Worm (Caenorhabditis elegans) whole organism, midembryonic: ENCODE results near the gene ZK593.3.

Experiments used
- T22C8.4 ChIP-seq: fragments of 200-800 bp; sonication (Bioruptor generic); IDR thresholded peaks from 2 replicates; pipeline ENCODE4 v1.3.6; 2022; ENCODE audit warnings: missing genetic modification characterization, missing compliant biosample characterization
- flt-1 ChIP-seq: fragments of 200-800 bp; sonication (Bioruptor generic); IDR thresholded peaks from 2 replicates; pipeline ENCODE4 v1.3.6; 2022; ENCODE audit warnings: missing genetic modification characterization, missing compliant biosample characterization
- klf-2 ChIP-seq: fragments of 200-800 bp; sonication (Bioruptor generic); conservative IDR thresholded peaks from 2 replicates; pipeline ENCODE4 v1.3.6; 2022; ENCODE audit warnings: missing genetic modification reagents, missing genetic modification characterization, missing compliant biosample characterization
- med-1 ChIP-seq: sonication (generic microtip); optimal IDR thresholded peaks from 2 replicates; lab custom pipeline; 2017; ENCODE audit warnings: missing genetic modification characterization, mild to moderate bottlenecking, missing compliant biosample characterization, antibody characterized with exemption, missing genetic modification reagents; ENCODE audit not compliant: insufficient read depth
- ref-1 ChIP-seq: fragments of 200-800 bp; sonication (Bioruptor generic); conservative IDR thresholded peaks from 2 replicates; pipeline ENCODE4 v1.3.6; 2022; ENCODE audit warnings: missing genetic modification reagents, missing genetic modification characterization, missing compliant biosample characterization
- tab-1 ChIP-seq: fragments of 200-800 bp; sonication (Bioruptor generic); IDR thresholded peaks from 2 replicates; pipeline ENCODE4 v1.3.6; 2022; ENCODE audit warnings: missing genetic modification characterization, missing compliant biosample characterization
- ztf-23 ChIP-seq: fragments of 200-800 bp; sonication (Bioruptor generic); IDR thresholded peaks from 2 replicates; pipeline ENCODE4 v1.3.6; 2022; ENCODE audit warnings: missing genetic modification reagents, missing genetic modification characterization, missing compliant biosample characterization
- ztf-29 ChIP-seq: fragments of 200-800 bp; sonication (Bioruptor generic); IDR thresholded peaks from 2 replicates; pipeline ENCODE4 v1.3.6; 2022; ENCODE audit warnings: missing genetic modification reagents, missing genetic modification characterization, missing compliant biosample characterization

DNA sequence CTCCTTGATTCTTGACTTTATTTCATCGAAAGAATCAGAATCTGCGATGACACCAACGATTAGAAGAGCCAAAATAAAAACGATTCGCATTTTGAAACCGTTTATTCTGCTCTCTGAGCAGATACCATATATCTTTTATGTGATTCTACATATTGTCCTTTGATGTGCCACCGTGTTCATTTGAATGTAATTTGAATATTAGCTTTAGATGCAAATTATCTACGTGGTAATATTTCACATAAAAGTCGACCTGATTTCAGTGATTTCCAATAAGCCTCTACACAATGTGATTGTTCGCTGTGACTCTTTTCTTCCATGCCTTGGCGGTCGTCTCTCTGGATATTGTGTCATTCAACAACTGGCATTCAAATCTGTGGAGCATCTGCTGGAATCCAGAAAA, 16.4 kb upstream of the ZK593.3 start, which contains the start of the genes F13E9.9 and F13E9.19:
- TF ChIP-seq ref-1 (no peak), klf-2 (GFP tag; lab: Robert Waterston, UW) (no peak), tab-1 (GFP tag; lab: Robert Waterston, UW) (no peak), ztf-23 (GFP tag; lab: Robert Waterston, UW) (no peak), T22C8.4 (GFP tag; lab: Robert Waterston, UW) (no peak), flt-1 (GFP tag; lab: Robert Waterston, UW) (no peak), med-1 (no peak), ztf-29 (GFP tag; lab: Robert Waterston, UW) (no peak)
